Fruit fly (Drosophila melanogaster): ENCODE results near the gene CG43169.

dm6 chr3L:8913537-8914108, 25.2 kb upstream of the CG43169 start:
- TF ChIP-seq psq (optimal IDR thresholded peaks at IDR 0.05) (no peak), pan (optimal IDR thresholded peaks at IDR 0.05) (no peak), EcR (GFP tag; optimal IDR thresholded peaks at IDR 0.05) (no peak), usp (GFP tag; optimal IDR thresholded peaks at IDR 0.05) (no peak), CG8478 (optimal IDR thresholded peaks at IDR 0.05) (no peak), Dll (optimal IDR thresholded peaks at IDR 0.05) (no peak)

Measured in whole organism.